Worm (Caenorhabditis elegans) whole organism, late embryonic: ENCODE data around the gene nhr-205.

Source experiments
- F13H6.1 ChIP-seq: sonication (generic microtip); optimal IDR thresholded peaks from 2 replicates; lab custom pipeline; 2016; ENCODE audit warnings: missing genetic modification characterization, missing compliant biosample characterization
- K09A11.1 ChIP-seq: sonication (generic microtip); optimal IDR thresholded peaks from 2 replicates; lab custom pipeline; 2017; ENCODE audit warnings: antibody characterized with exemption, mild to moderate bottlenecking, missing genetic modification characterization, missing compliant biosample characterization; ENCODE audit not compliant: insufficient read depth
- ceh-14 ChIP-seq: sonication (generic microtip); optimal IDR thresholded peaks from 2 replicates; lab custom pipeline; 2016; ENCODE audit warnings: missing genotype, missing genetic modification characterization, missing compliant biosample characterization
- ceh-18 ChIP-seq: sonication (generic microtip); optimal IDR thresholded peaks from 2 replicates; lab custom pipeline; 2016; ENCODE audit warnings: missing genetic modification characterization, missing compliant biosample characterization
- ceh-30 ChIP-seq: fragments of 150-350 bp; optimal IDR thresholded peaks from 2 replicates; lab custom pipeline; 2014; ENCODE audit warnings: missing biosample characterization, missing genetic modification characterization
- ceh-31 ChIP-seq: sonication (generic microtip); optimal IDR thresholded peaks from 2 replicates; lab custom pipeline; 2016; ENCODE audit warnings: missing genetic modification characterization, missing compliant biosample characterization
- ceh-34 ChIP-seq: sonication (generic microtip); optimal IDR thresholded peaks from 2 replicates; lab custom pipeline; 2016; ENCODE audit warnings: mild to moderate bottlenecking, missing genetic modification characterization, missing compliant biosample characterization
- ceh-48 ChIP-seq: sonication (generic microtip); optimal IDR thresholded peaks from 2 replicates; lab custom pipeline; 2016; ENCODE audit warnings: missing genetic modification characterization, inconsistent platforms, missing compliant biosample characterization
- ceh-6 ChIP-seq: fragments of 200-800 bp; sonication (Bioruptor generic); optimal IDR thresholded peaks from 2 replicates; lab custom pipeline; 2018; ENCODE audit warnings: mild to moderate bottlenecking, missing genetic modification characterization, missing compliant biosample characterization
- che-1 ChIP-seq: sonication (generic microtip); optimal IDR thresholded peaks from 2 replicates; lab custom pipeline; 2016; ENCODE audit warnings: mild to moderate bottlenecking, missing genetic modification characterization, missing compliant biosample characterization
- dmd-4 ChIP-seq: sonication (generic microtip); optimal IDR thresholded peaks from 2 replicates; lab custom pipeline; 2016; ENCODE audit warnings: borderline replicate concordance, missing genetic modification characterization, missing compliant biosample characterization
- dve-1 ChIP-seq: sonication (generic microtip); optimal IDR thresholded peaks from 2 replicates; lab custom pipeline; 2017; ENCODE audit warnings: antibody characterized with exemption, mild to moderate bottlenecking, missing genetic modification characterization, missing compliant biosample characterization
- elt-4 ChIP-seq: sonication (generic microtip); optimal IDR thresholded peaks from 2 replicates; lab custom pipeline; 2016; ENCODE audit warnings: missing genetic modification characterization, missing compliant biosample characterization
- ets-4 ChIP-seq: sonication (generic microtip); optimal IDR thresholded peaks from 2 replicates; lab custom pipeline; 2016; ENCODE audit warnings: missing genetic modification characterization, missing compliant biosample characterization
- fax-1 ChIP-seq: sonication (generic microtip); optimal IDR thresholded peaks from 2 replicates; lab custom pipeline; 2016; ENCODE audit warnings: missing genotype, missing genetic modification characterization, missing compliant biosample characterization
- fkh-6 ChIP-seq: sonication (generic microtip); optimal IDR thresholded peaks from 2 replicates; lab custom pipeline; 2016; ENCODE audit warnings: missing genetic modification characterization, missing compliant biosample characterization
- hlh-15 ChIP-seq: sonication (generic microtip); optimal IDR thresholded peaks from 2 replicates; lab custom pipeline; 2016; ENCODE audit warnings: missing genetic modification characterization, missing compliant biosample characterization
- hlh-30 ChIP-seq: sonication (generic microtip); optimal IDR thresholded peaks from 2 replicates; lab custom pipeline; 2017; ENCODE audit warnings: antibody characterized with exemption, missing genetic modification characterization, missing compliant biosample characterization; ENCODE audit not compliant: insufficient read depth
- lim-6 ChIP-seq: sonication (generic microtip); optimal IDR thresholded peaks from 2 replicates; lab custom pipeline; 2016; ENCODE audit warnings: missing genetic modification characterization, missing compliant biosample characterization
- lin-11 ChIP-seq: fragments of 200-800 bp; sonication (Bioruptor generic); optimal IDR thresholded peaks from 2 replicates; lab custom pipeline; 2018; ENCODE audit warnings: mild to moderate bottlenecking, missing genetic modification characterization, missing compliant biosample characterization
- madf-2 ChIP-seq: sonication (generic microtip); optimal IDR thresholded peaks from 2 replicates; lab custom pipeline; 2017; ENCODE audit warnings: missing genetic modification characterization, missing compliant biosample characterization
- mec-3 ChIP-seq: sonication (generic microtip); optimal IDR thresholded peaks from 2 replicates; lab custom pipeline; 2016; ENCODE audit warnings: borderline replicate concordance, missing genetic modification characterization, missing compliant biosample characterization
- nfya-1 ChIP-seq: sonication (generic microtip); optimal IDR thresholded peaks from 2 replicates; lab custom pipeline; 2017; ENCODE audit warnings: missing genetic modification characterization, mild to moderate bottlenecking, missing compliant biosample characterization, antibody characterized with exemption, moderate library complexity
- nhr-11 ChIP-seq: fragments of 150-350 bp; optimal IDR thresholded peaks from 2 replicates; lab custom pipeline; 2014; ENCODE audit warnings: missing biosample characterization, missing genetic modification characterization
- nhr-232 ChIP-seq: sonication (generic microtip); optimal IDR thresholded peaks from 2 replicates; lab custom pipeline; 2016; ENCODE audit warnings: missing genetic modification characterization, missing compliant biosample characterization
- npax-4 ChIP-seq: sonication (generic microtip); optimal IDR thresholded peaks from 2 replicates; lab custom pipeline; 2016; ENCODE audit warnings: missing genetic modification characterization, missing compliant biosample characterization
- pag-3 ChIP-seq: sonication (generic microtip); optimal IDR thresholded peaks from 2 replicates; lab custom pipeline; 2016; ENCODE audit warnings: missing compliant biosample characterization, missing genetic modification characterization, borderline replicate concordance
- pat-9 ChIP-seq: fragments of 200-800 bp; sonication (Bioruptor generic); optimal IDR thresholded peaks from 2 replicates; lab custom pipeline; 2018; ENCODE audit warnings: mild to moderate bottlenecking, missing genetic modification characterization, moderate library complexity, missing compliant biosample characterization
- pax-1 ChIP-seq: fragments of 150-350 bp; optimal IDR thresholded peaks from 2 replicates; lab custom pipeline; 2014; ENCODE audit warnings: missing biosample characterization, missing genetic modification characterization
- pha-2 ChIP-seq: sonication (generic microtip); optimal IDR thresholded peaks from 2 replicates; lab custom pipeline; 2017; ENCODE audit warnings: mild to moderate bottlenecking, missing genetic modification characterization, missing compliant biosample characterization
- pqm-1 ChIP-seq: sonication (generic microtip); optimal IDR thresholded peaks from 2 replicates; lab custom pipeline; 2016; ENCODE audit warnings: missing genetic modification characterization, missing compliant biosample characterization
- pros-1 ChIP-seq: fragments of 150-350 bp; optimal IDR thresholded peaks from 2 replicates; lab custom pipeline; 2014; ENCODE audit warnings: missing biosample characterization, missing genetic modification reagents, missing genetic modification characterization
- ref-2 ChIP-seq: sonication (generic microtip); optimal IDR thresholded peaks from 2 replicates; lab custom pipeline; 2016; ENCODE audit warnings: missing genetic modification characterization, missing compliant biosample characterization
- rnt-1 ChIP-seq: sonication (generic microtip); optimal IDR thresholded peaks from 2 replicates; lab custom pipeline; 2016; ENCODE audit warnings: missing genetic modification characterization, missing compliant biosample characterization
- sdc-2 ChIP-seq: sonication (generic microtip); optimal IDR thresholded peaks from 2 replicates; lab custom pipeline; 2016; ENCODE audit warnings: missing genotype, missing genetic modification characterization, missing compliant biosample characterization
- syd-9 ChIP-seq: sonication (generic microtip); optimal IDR thresholded peaks from 2 replicates; lab custom pipeline; 2016; ENCODE audit warnings: mild to moderate bottlenecking, missing genetic modification characterization, moderate library complexity, missing compliant biosample characterization
- tbx-2 ChIP-seq: sonication (generic microtip); optimal IDR thresholded peaks from 2 replicates; lab custom pipeline; 2016; ENCODE audit warnings: missing genetic modification characterization, missing compliant biosample characterization
- ttx-3 ChIP-seq: sonication (generic microtip); optimal IDR thresholded peaks from 2 replicates; lab custom pipeline; 2016; ENCODE audit warnings: missing genetic modification reagents, missing genetic modification characterization, missing compliant biosample characterization
- unc-3 ChIP-seq, 2 experiments: fragments of 200-800 bp in 1 of 2; sonication (Bioruptor generic) in 1 of 2; sonication (generic microtip) in 1 of 2; conservative IDR thresholded peaks in 1 of 2; optimal IDR thresholded peaks in 1 of 2; 2 replicates each; pipeline versions ENCODE4 v1.3.6 to Lab custom; 2016 to 2022; ENCODE audit warnings: missing compliant biosample characterization in 2 of 2, missing genetic modification characterization in 2 of 2, missing genetic modification reagents in 1 of 2
- unc-42 ChIP-seq: sonication (generic microtip); optimal IDR thresholded peaks from 2 replicates; lab custom pipeline; 2016; ENCODE audit warnings: missing genotype, missing genetic modification characterization, missing compliant biosample characterization
- unc-55 ChIP-seq: sonication (generic microtip); optimal IDR thresholded peaks from 2 replicates; lab custom pipeline; 2017; ENCODE audit warnings: missing biosample characterization, missing genetic modification reagents, missing genetic modification characterization
- zip-5 ChIP-seq: sonication (generic microtip); optimal IDR thresholded peaks from 2 replicates; lab custom pipeline; 2016; ENCODE audit warnings: missing genetic modification characterization, missing compliant biosample characterization
- ztf-16 ChIP-seq: sonication (generic microtip); optimal IDR thresholded peaks from 2 replicates; lab custom pipeline; 2017; ENCODE audit warnings: missing genetic modification characterization, missing compliant biosample characterization

The nhr-205 gene

ce11 chrV:10042254-10042653, 39.3 kb downstream of the nhr-205 start:
- TF ChIP-seq ceh-31 (tag; lab: Kevin White, UChicago) (peak; percentile 72), ref-2 (no peak), lin-11 (tag; lab: Kevin White, UChicago) (no peak), nhr-11 (tag; lab: Kevin White, UChicago) (no peak), lim-6 (no peak), pha-2 (tag; lab: Kevin White, UChicago) (no peak), dve-1 (tag; lab: Kevin White, UChicago) (peak; percentile 51), ceh-18 (peak; percentile 16), hlh-30 (tag; lab: Kevin White, UChicago) (peak; percentile 50), ets-4 (tag; lab: Kevin White, UChicago) (no peak), F13H6.1 (no peak), ceh-14 (tag; lab: Kevin White, UChicago) (no peak), fkh-6 (tag; lab: Kevin White, UChicago) (no peak), madf-2 (tag; lab: Kevin White, UChicago) (no peak), ztf-16 (no peak), ceh-6 (no peak), pag-3 (tag; lab: Kevin White, UChicago) (no peak), hlh-15 (tag; lab: Kevin White, UChicago) (no peak), che-1 (tag; lab: Kevin White, UChicago) (no peak), mec-3 (tag; lab: Kevin White, UChicago) (no peak), ttx-3 (tag; lab: Kevin White, UChicago) (no peak), unc-42 (tag; lab: Kevin White, UChicago) (peak; percentile 25), zip-5 (tag; lab: Kevin White, UChicago) (no peak), npax-4 (no peak), sdc-2 (no peak), ceh-48 (tag; lab: Kevin White, UChicago) (peak; percentile 63), pat-9 (tag; lab: Kevin White, UChicago) (no peak), unc-55 (peak; percentile 90), ceh-30 (no peak), K09A11.1 (tag; lab: Kevin White, UChicago) (peak; percentile 4), rnt-1 (tag; lab: Kevin White, UChicago) (peak; percentile 20), syd-9 (tag; lab: Kevin White, UChicago) (no peak), nfya-1 (peak; percentile 84), nhr-232 (tag; lab: Kevin White, UChicago) (no peak), ceh-34 (tag; lab: Kevin White, UChicago) (peak; percentile 57), dmd-4 (no peak), pros-1 (tag; lab: Kevin White, UChicago) (peak; percentile 10), pqm-1 (tag; lab: Kevin White, UChicago) (no peak), elt-4 (tag; lab: Kevin White, UChicago) (no peak), pax-1 (peak; percentile 32), tbx-2 (tag; lab: Kevin White, UChicago) (peak; percentile 48), unc-3 (GFP tag; conservative IDR thresholded peaks at IDR 0.05; lab: Robert Waterston, UW) (no peak), unc-3 (tag; optimal IDR thresholded peaks at IDR 0.05; lab: Kevin White, UChicago) (no peak)
- TF ChIP-seq, all 69 proteins: peak for 14

ce11 chrV:10041484-10041883, 40.1 kb downstream of the nhr-205 start:
- no peak for TF ChIP-seq madf-2 (tag; lab: Kevin White, UChicago)
- TF ChIP-seq ceh-48 (tag; lab: Kevin White, UChicago), result no peak
- TF ChIP-seq ceh-6, result peak; percentile 9
- TF ChIP-seq fax-1, result no peak
- TF ChIP-seq che-1 (tag; lab: Kevin White, UChicago), result no peak
- TF ChIP-seq, all 69 proteins: peak for 1
